Fruit fly (Drosophila melanogaster) whole organism, embryonic: ENCODE results near the gene CG3448.

Source experiments
- ATbp ChIP-seq: fragments of 200-800 bp; sonication (Bioruptor generic); optimal IDR thresholded peaks from 2 replicates; lab custom pipeline; 2017; ENCODE audit warnings: missing biosample characterization, mild to moderate bottlenecking, missing genetic modification characterization, missing genetic modification reagents
- Abd-B ChIP-seq: fragments of 200-800 bp; sonication (Bioruptor generic); optimal IDR thresholded peaks from 2 replicates; lab custom pipeline; 2018; ENCODE audit warnings: missing biosample characterization, mild to moderate bottlenecking, missing genetic modification characterization, moderate library complexity
- Awh ChIP-seq: fragments of 200-800 bp; sonication (Bioruptor generic); IDR thresholded peaks from 2 replicates; pipeline ENCODE4, ENCODE4 v1.3.6; 2022; ENCODE audit warnings: missing biosample characterization, missing genetic modification characterization
- Bgb ChIP-seq: fragments of 200-800 bp; sonication (Bioruptor generic); IDR thresholded peaks from 2 replicates; pipeline ENCODE4 v1.3.6; 2022; ENCODE audit warnings: missing biosample characterization, missing genetic modification characterization; ENCODE audit not compliant: partially characterized antibody
- CG10462 ChIP-seq: fragments of 200-800 bp; sonication (Bioruptor generic); optimal IDR thresholded peaks from 2 replicates; lab custom pipeline; 2016; ENCODE audit warnings: missing biosample characterization, missing genetic modification characterization
- CG10959 ChIP-seq: fragments of 200-800 bp; sonication (Bioruptor generic); IDR thresholded peaks from 2 replicates; pipeline ENCODE4 v1.3.6; 2022; ENCODE audit warnings: missing biosample characterization, missing genetic modification characterization
- CG12299 ChIP-seq: fragments of 200-800 bp; sonication (Bioruptor generic); optimal IDR thresholded peaks from 2 replicates; lab custom pipeline; 2018; ENCODE audit warnings: missing biosample characterization, mild to moderate bottlenecking, missing genetic modification characterization
- CG12942 ChIP-seq: fragments of 200-800 bp; sonication (Bioruptor generic); optimal IDR thresholded peaks from 3 replicates; lab custom pipeline; 2016; ENCODE audit warnings: missing biosample characterization, missing genetic modification characterization
- CG15073 ChIP-seq: fragments of 200-800 bp; sonication (Bioruptor generic); optimal IDR thresholded peaks from 2 replicates; lab custom pipeline; 2016; ENCODE audit warnings: missing biosample characterization, missing genetic modification characterization
- CG17802 ChIP-seq: fragments of 200-800 bp; sonication (Bioruptor generic); optimal IDR thresholded peaks from 2 replicates; lab custom pipeline; 2018; ENCODE audit warnings: missing biosample characterization, mild to moderate bottlenecking, missing genetic modification characterization, moderate library complexity
- CG17829 ChIP-seq: fragments of 200-800 bp; optimal IDR thresholded peaks from 2 replicates; lab custom pipeline; 2019; ENCODE audit warnings: missing biosample characterization, mild to moderate bottlenecking, missing genetic modification characterization, moderate library complexity
- CG18764 ChIP-seq: fragments of 200-800 bp; sonication (Bioruptor generic); optimal IDR thresholded peaks from 3 replicates; lab custom pipeline; 2016; ENCODE audit warnings: missing biosample characterization, missing genetic modification characterization
- CG33213 ChIP-seq: fragments of 200-800 bp; sonication (Bioruptor generic); optimal IDR thresholded peaks from 3 replicates; lab custom pipeline; 2016; ENCODE audit warnings: missing biosample characterization, missing genetic modification characterization
- CG4424 ChIP-seq: fragments of 200-800 bp; sonication (Bioruptor generic); optimal IDR thresholded peaks from 3 replicates; lab custom pipeline; 2016; ENCODE audit warnings: missing biosample characterization, missing genetic modification characterization
- CG4707 ChIP-seq: fragments of 200-800 bp; sonication (Bioruptor generic); optimal IDR thresholded peaks from 2 replicates; lab custom pipeline; 2018; ENCODE audit warnings: missing biosample characterization, mild to moderate bottlenecking, missing genetic modification characterization, moderate library complexity
- CG4854 ChIP-seq: fragments of 200-800 bp; sonication (Bioruptor generic); optimal IDR thresholded peaks from 2 replicates; lab custom pipeline; 2016; ENCODE audit warnings: missing biosample characterization, missing genetic modification characterization, inconsistent platforms
- CG7786 ChIP-seq: fragments of 200-800 bp; sonication (Bioruptor generic); optimal IDR thresholded peaks from 2 replicates; lab custom pipeline; 2016; ENCODE audit warnings: missing biosample characterization, missing genetic modification characterization
- CG7928 ChIP-seq: fragments of 200-800 bp; sonication (Bioruptor generic); optimal IDR thresholded peaks from 2 replicates; lab custom pipeline; 2017; ENCODE audit warnings: missing biosample characterization, mild to moderate bottlenecking, missing genetic modification characterization
- CG8388 ChIP-seq: fragments of 200-800 bp; sonication (Bioruptor generic); optimal IDR thresholded peaks from 2 replicates; lab custom pipeline; 2019; ENCODE audit warnings: missing biosample characterization, mild to moderate bottlenecking, missing genetic modification characterization, moderate library complexity
- CTCF ChIP-seq: fragments of 200-800 bp; sonication (Bioruptor generic); optimal IDR thresholded peaks from 2 replicates; lab custom pipeline; 2017; ENCODE audit warnings: missing biosample characterization, mild to moderate bottlenecking, missing genetic modification characterization, moderate library complexity
- Doc2 ChIP-seq: fragments of 200-800 bp; sonication (Bioruptor generic); IDR thresholded peaks from 2 replicates; pipeline ENCODE4 v1.3.6; 2022; ENCODE audit warnings: missing biosample characterization, missing genetic modification characterization
- HLH54F ChIP-seq: fragments of 200-800 bp; sonication (Bioruptor generic); optimal IDR thresholded peaks from 3 replicates; lab custom pipeline; 2016; ENCODE audit warnings: missing biosample characterization, missing genetic modification characterization
- Lpt ChIP-seq: fragments of >200 bp; optimal IDR thresholded peaks from 2 replicates; lab custom pipeline; 2018; ENCODE audit warnings: missing biosample characterization, missing genetic modification characterization
- Mad ChIP-seq: fragments of 200-800 bp; sonication (Bioruptor generic); optimal IDR thresholded peaks from 2 replicates; lab custom pipeline; 2016; ENCODE audit warnings: missing biosample characterization, missing genetic modification characterization
- Meics ChIP-seq: fragments of 200-800 bp; sonication (Bioruptor generic); optimal IDR thresholded peaks from 2 replicates; lab custom pipeline; 2017; ENCODE audit warnings: missing biosample characterization, mild to moderate bottlenecking, missing genetic modification characterization
- NFAT ChIP-seq: fragments of 200-800 bp; sonication (Bioruptor generic); IDR thresholded peaks from 2 replicates; pipeline ENCODE4 v1.3.6; 2022; ENCODE audit warnings: missing biosample characterization, missing genetic modification characterization
- Nf-YB ChIP-seq: fragments of 200-800 bp; sonication (Bioruptor generic); optimal IDR thresholded peaks from 3 replicates; lab custom pipeline; 2019; ENCODE audit warnings: missing biosample characterization, mild to moderate bottlenecking, missing genetic modification characterization, moderate library complexity
- Oaz ChIP-seq: fragments of 200-800 bp; sonication (Bioruptor generic); IDR thresholded peaks from 2 replicates; pipeline ENCODE4 v1.3.6; 2022; ENCODE audit warnings: missing biosample characterization, missing genetic modification characterization
- Oli ChIP-seq: fragments of 200-800 bp; sonication (Bioruptor generic); optimal IDR thresholded peaks from 2 replicates; lab custom pipeline; 2018; ENCODE audit warnings: missing biosample characterization, mild to moderate bottlenecking, missing genetic modification characterization, moderate library complexity
- Side ChIP-seq: fragments of 200-800 bp; sonication (Bioruptor generic); optimal IDR thresholded peaks from 2 replicates; lab custom pipeline; 2016; ENCODE audit warnings: missing biosample characterization, missing genetic modification characterization
- Sry-β ChIP-seq: fragments of 200-800 bp; sonication (Bioruptor generic); optimal IDR thresholded peaks from 2 replicates; lab custom pipeline; 2018; ENCODE audit warnings: missing biosample characterization, mild to moderate bottlenecking, missing genetic modification characterization, moderate library complexity
- Taf1 ChIP-seq: fragments of 200-800 bp; sonication (Bioruptor generic); IDR thresholded peaks from 2 replicates; pipeline ENCODE4 v1.3.6; 2022; ENCODE audit warnings: missing biosample characterization, missing genetic modification characterization
- Vsx1 ChIP-seq: fragments of 200-800 bp; sonication (Bioruptor generic); optimal IDR thresholded peaks from 2 replicates; lab custom pipeline; 2017; ENCODE audit warnings: missing biosample characterization, mild to moderate bottlenecking, missing genetic modification characterization, missing genetic modification reagents
- caup ChIP-seq: fragments of 200-800 bp; sonication (Bioruptor generic); optimal IDR thresholded peaks from 3 replicates; lab custom pipeline; 2017; ENCODE audit warnings: missing biosample characterization, mild to moderate bottlenecking, missing genetic modification characterization, moderate library complexity; ENCODE audit not compliant: severe bottlenecking
- chn ChIP-seq: fragments of 200-800 bp; sonication (Bioruptor generic); optimal IDR thresholded peaks from 2 replicates; lab custom pipeline; 2016; ENCODE audit warnings: missing biosample characterization, missing genetic modification characterization
- dan ChIP-seq: fragments of 200-800 bp; sonication (Bioruptor generic); IDR thresholded peaks from 2 replicates; pipeline ENCODE4 v1.3.6; 2022; ENCODE audit warnings: missing biosample characterization, missing genetic modification characterization
- danr ChIP-seq: fragments of 200-800 bp; sonication (Bioruptor generic); IDR thresholded peaks from 2 replicates; pipeline ENCODE4 v1.3.6; 2022; ENCODE audit warnings: missing biosample characterization, missing genetic modification characterization
- dm ChIP-seq: fragments of 200-800 bp; sonication (Bioruptor generic); optimal IDR thresholded peaks from 3 replicates; lab custom pipeline; 2016; ENCODE audit warnings: missing biosample characterization, missing genetic modification characterization
- dpn ChIP-seq, 2 experiments: fragments of 200-800 bp; sonication (Bioruptor generic); optimal IDR thresholded peaks; 3 replicates each; lab custom pipeline; 2016; ENCODE audit warnings: missing biosample characterization in 2 of 2, missing genetic modification characterization in 2 of 2
- exex ChIP-seq: fragments of 200-800 bp; sonication (Bioruptor generic); optimal IDR thresholded peaks from 4 replicates; lab custom pipeline; 2018; ENCODE audit warnings: missing biosample characterization, mild to moderate bottlenecking, missing genetic modification characterization, moderate library complexity
- fd96Cb ChIP-seq: fragments of 200-800 bp; sonication (Bioruptor generic); optimal IDR thresholded peaks from 2 replicates; lab custom pipeline; 2018; ENCODE audit warnings: missing biosample characterization, mild to moderate bottlenecking, missing genetic modification characterization, moderate library complexity
- fru ChIP-seq: fragments of >200 bp; optimal IDR thresholded peaks from 2 replicates; lab custom pipeline; 2017
- gcm2 ChIP-seq: fragments of 200-800 bp; sonication (Bioruptor generic); optimal IDR thresholded peaks from 2 replicates; lab custom pipeline; 2016; ENCODE audit warnings: missing biosample characterization, missing genetic modification characterization
- otp ChIP-seq: fragments of 200-800 bp; sonication (Bioruptor generic); IDR thresholded peaks from 3 replicates; pipeline ENCODE4, ENCODE4 v1.3.6; 2022; ENCODE audit warnings: missing biosample characterization, missing genetic modification characterization
- pum ChIP-seq: fragments of 200-800 bp; sonication (Bioruptor generic); optimal IDR thresholded peaks from 2 replicates; lab custom pipeline; 2016; ENCODE audit warnings: missing biosample characterization, missing genetic modification characterization
- rib ChIP-seq: fragments of 200-800 bp; sonication (Bioruptor generic); IDR thresholded peaks from 2 replicates; pipeline ENCODE4 v1.3.6; 2022; ENCODE audit warnings: missing biosample characterization, missing genetic modification characterization
- ro ChIP-seq: fragments of 200-800 bp; sonication (Bioruptor generic); IDR thresholded peaks from 2 replicates; pipeline ENCODE4 v1.3.6; 2022; ENCODE audit warnings: missing biosample characterization, missing genetic modification characterization
- sim ChIP-seq: fragments of 200-800 bp; sonication (Bioruptor generic); IDR thresholded peaks from 2 replicates; pipeline ENCODE4 v1.3.6; 2022; ENCODE audit warnings: missing biosample characterization, missing genetic modification characterization
- so ChIP-seq: fragments of 200-800 bp; sonication (Bioruptor generic); IDR thresholded peaks from 3 replicates; pipeline ENCODE4 v1.3.6; 2022; ENCODE audit warnings: missing biosample characterization, missing genetic modification characterization
- usp ChIP-seq: fragments of >200 bp; optimal IDR thresholded peaks from 2 replicates; lab custom pipeline; 2017; ENCODE audit warnings: missing biosample characterization, missing genetic modification characterization
- zen2 ChIP-seq: fragments of 200-800 bp; sonication (Bioruptor generic); IDR thresholded peaks from 3 replicates; pipeline ENCODE4 v1.3.6; 2022; ENCODE audit warnings: missing biosample characterization, missing genetic modification characterization; ENCODE audit not compliant: partially characterized antibody

CG3448 gene

DNA sequence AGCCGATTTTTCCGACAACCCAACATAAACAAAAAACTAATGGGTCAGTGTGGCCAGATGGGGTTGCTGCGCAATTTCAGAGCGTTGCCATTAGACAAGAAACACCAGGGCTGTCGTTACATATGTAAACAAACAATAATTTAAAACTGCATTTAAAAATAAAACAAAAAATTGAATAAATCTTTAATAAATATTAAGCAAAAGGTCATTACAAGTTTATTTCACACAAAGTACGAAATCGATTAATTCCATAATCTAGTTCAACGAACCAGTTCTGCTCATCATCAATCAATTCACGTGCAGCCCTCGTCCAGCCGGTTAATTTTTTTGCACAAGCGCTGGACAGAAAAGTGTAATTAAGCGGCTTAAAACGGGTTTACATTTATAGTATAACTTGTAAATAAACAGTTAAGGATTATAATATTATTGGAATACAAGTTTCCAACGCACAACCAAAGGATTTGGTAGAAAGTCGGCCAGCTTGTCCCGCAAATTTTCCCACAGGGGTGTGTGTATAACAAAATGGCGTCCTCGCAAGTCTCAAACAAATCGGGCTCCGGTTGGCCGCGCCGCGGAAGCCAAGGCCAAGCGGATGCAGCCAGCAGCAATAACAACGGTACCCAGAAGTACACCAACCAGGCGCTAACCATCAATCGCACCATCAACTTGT is 40.5 kb downstream of the CG3448 start, which contains the start of the genes CG4022 and Cpsf5 (continued):
- TF ChIP-seq Abd-B (GFP tag; lab: Kevin White, UChicago) (peak; percentile 86), CG12942 (GFP tag; lab: Kevin White, UChicago) (peak; percentile 73), Awh (GFP tag; lab: Robert Waterston, UW) (peak; percentile 62; the same call in 1 of the 2 replicates), Meics (GFP tag; lab: Kevin White, UChicago) (peak; percentile 78), so (GFP tag; lab: Robert Waterston, UW) (peak; percentile 85; the same call in 2 of the 3 replicates), rib (GFP tag; lab: Robert Waterston, UW) (peak; percentile 89; the same call in 1 of the 2 replicates), CG10959 (GFP tag; lab: Robert Waterston, UW) (peak; percentile 70), dan (GFP tag; lab: Robert Waterston, UW) (no peak), Sry-β (GFP tag; lab: Kevin White, UChicago) (peak; percentile 42), Lpt (GFP tag; lab: Kevin White, UChicago) (no peak), CG8388 (GFP tag; lab: Kevin White, UChicago) (peak; percentile 78), CTCF (no peak), HLH54F (GFP tag; lab: Kevin White, UChicago) (peak; percentile 75), CG18764 (GFP tag; lab: Kevin White, UChicago) (peak; percentile 63), exex (tag; lab: Kevin White, UChicago) (peak; percentile 77), CG33213 (GFP tag; lab: Kevin White, UChicago) (peak; percentile 52), fd96Cb (tag; lab: Kevin White, UChicago) (peak; percentile 68), CG4424 (peak; percentile 86), Mad (GFP tag; lab: Kevin White, UChicago) (peak; percentile 85), Oaz (GFP tag; lab: Robert Waterston, UW) (peak; percentile 80), Nf-YB (peak; percentile 70), gcm2 (peak; percentile 53), pum (peak; percentile 61), CG7928 (GFP tag; lab: Kevin White, UChicago) (peak; percentile 98), CG4854 (GFP tag; lab: Kevin White, UChicago) (peak; percentile 62), Taf1 (GFP tag; lab: Robert Waterston, UW) (peak; percentile 68), dm (GFP tag; lab: Kevin White, UChicago) (peak; percentile 30), CG17802 (peak; percentile 42), Side (GFP tag; lab: Kevin White, UChicago) (peak; percentile 34), Doc2 (GFP tag; lab: Robert Waterston, UW) (no peak), danr (peak; percentile 52; the same call in 1 of the 2 replicates), fru (no peak), otp (GFP tag; lab: Robert Waterston, UW) (peak; percentile 74; the same call in 1 of the 3 replicates), zen2 (no peak; the same call in 2 of the 3 replicates), Bgb (GFP tag; lab: Robert Waterston, UW) (peak; percentile 23; the same call in 1 of the 2 replicates), CG17829 (tag; lab: Kevin White, UChicago) (peak; percentile 91), CG7786 (GFP tag; lab: Kevin White, UChicago) (peak; percentile 34), NFAT (GFP tag; lab: Robert Waterston, UW) (peak; percentile 72), CG12299 (tag; lab: Kevin White, UChicago) (peak; percentile 84), sim (GFP tag; lab: Robert Waterston, UW) (no peak), caup (peak; percentile 79), ro (GFP tag; lab: Robert Waterston, UW) (no peak), Vsx1 (no peak), Oli (peak; percentile 69), CG4707 (peak; percentile 23), ATbp (GFP tag; lab: Kevin White, UChicago) (peak; percentile 62), dpn (GFP tag; optimal IDR thresholded peaks at IDR 0.05; lab: Kevin White, UChicago) (peak; percentile 66 to 85), chn (GFP tag; lab: Kevin White, UChicago) (peak; percentile 84), CG10462 (GFP tag; lab: Kevin White, UChicago) (peak; percentile 67), CG15073 (GFP tag; lab: Kevin White, UChicago) (no peak), usp (GFP tag; lab: Kevin White, UChicago) (no peak)
